Worm (Caenorhabditis elegans) whole organism, L1 larva: ENCODE data around the gene F54C9.11.

ENCODE experiments used
- C34B4.2 ChIP-seq: sonication (generic microtip); optimal IDR thresholded peaks from 2 replicates; lab custom pipeline; 2017; ENCODE audit warnings: mild to moderate bottlenecking, missing genetic modification characterization, missing compliant biosample characterization
- alr-1 ChIP-seq: fragments of 200-800 bp; sonication (Bioruptor generic); optimal IDR thresholded peaks from 2 replicates; lab custom pipeline; 2018; ENCODE audit warnings: borderline replicate concordance, mild to moderate bottlenecking, missing genetic modification characterization, missing compliant biosample characterization
- ces-1 ChIP-seq: fragments of 150-350 bp; optimal IDR thresholded peaks from 2 replicates; lab custom pipeline; 2014; ENCODE audit warnings: missing biosample characterization, missing genetic modification reagents, missing genetic modification characterization
- lin-14 ChIP-seq: fragments of 200-800 bp; sonication (Bioruptor generic); optimal IDR thresholded peaks from 2 replicates; lab custom pipeline; 2018; ENCODE audit warnings: mild to moderate bottlenecking, missing genetic modification characterization, moderate library complexity, missing compliant biosample characterization
- mdl-1 ChIP-seq, 2 experiments: fragments of 150-350 bp; optimal IDR thresholded peaks; 2 replicates each; lab custom pipeline; 2014 to 2017; ENCODE audit warnings: missing biosample characterization in 2 of 2, missing genetic modification characterization in 2 of 2, inconsistent platforms in 1 of 2
- nhr-77 ChIP-seq: fragments of 150-350 bp; optimal IDR thresholded peaks from 2 replicates; lab custom pipeline; 2014; ENCODE audit warnings: missing biosample characterization, missing genetic modification characterization
- nhr-90 ChIP-seq: sonication (generic microtip); optimal IDR thresholded peaks from 2 replicates; lab custom pipeline; 2016; ENCODE audit warnings: mild to moderate bottlenecking, missing genetic modification characterization, missing compliant biosample characterization; ENCODE audit not compliant: poor library complexity
- unc-62 ChIP-seq: fragments of 150-350 bp; optimal IDR thresholded peaks from 2 replicates; lab custom pipeline; 2014; ENCODE audit warnings: missing biosample characterization, missing genetic modification reagents, missing genetic modification characterization
- unc-86 ChIP-seq: sonication (generic microtip); optimal IDR thresholded peaks from 2 replicates; lab custom pipeline; 2016; ENCODE audit warnings: missing genetic modification characterization, missing compliant biosample characterization
- zag-1 ChIP-seq: fragments of 150-350 bp; optimal IDR thresholded peaks from 2 replicates; lab custom pipeline; 2014; ENCODE audit warnings: missing biosample characterization, missing genetic modification characterization

- no peak for TF ChIP-seq nhr-77
- TF ChIP-seq C34B4.2 (tag; lab: Kevin White, UChicago), result no peak
- TF ChIP-seq alr-1 (tag; lab: Kevin White, UChicago), result no peak
- no peak for TF ChIP-seq unc-86 (tag; lab: Kevin White, UChicago)
- TF ChIP-seq ces-1 (GFP tag; lab: Kevin White, UChicago), result no peak
- no peak for TF ChIP-seq unc-62 (GFP tag; lab: Kevin White, UChicago)
- no peak for TF ChIP-seq lin-14 (GFP tag; lab: Kevin White, UChicago)
- no peak for TF ChIP-seq nhr-90 (tag; lab: Kevin White, UChicago)
- TF ChIP-seq mdl-1 (tag; optimal IDR thresholded peaks at IDR 0.05; lab: Kevin White, UChicago), result no peak
- TF ChIP-seq zag-1 (tag; lab: Kevin White, UChicago), result no peak
Measured at ce11 chrII:8570977-8571376, 13.9 kb downstream of the F54C9.11 start, which contains the start of gene bcs-1.
